Worm (Caenorhabditis elegans) whole organism, L2 larva: Measurements from ENCODE around the gene C23G10.7.
A peak's percentile ranks its signal among the peaks of the same experiment; 100 is the strongest.

Experiments used
- C34F6.9 ChIP-seq: fragments of 150-350 bp; optimal IDR thresholded peaks from 2 replicates; lab custom pipeline; 2014; ENCODE audit warnings: missing biosample characterization, missing genetic modification characterization
- F13H6.1 ChIP-seq: sonication (generic microtip); optimal IDR thresholded peaks from 2 replicates; lab custom pipeline; 2016; ENCODE audit warnings: missing genetic modification characterization, missing compliant biosample characterization
- R02D3.7 ChIP-seq: fragments of 150-350 bp; optimal IDR thresholded peaks from 2 replicates; lab custom pipeline; 2014; ENCODE audit warnings: missing biosample characterization, missing genetic modification characterization
- Y55F3AM.14 ChIP-seq: fragments of 200-800 bp; sonication (Bioruptor generic); optimal IDR thresholded peaks from 2 replicates; lab custom pipeline; 2018; ENCODE audit warnings: mild to moderate bottlenecking, missing genetic modification characterization, missing compliant biosample characterization
- ZK546.5 ChIP-seq: sonication (generic microtip); optimal IDR thresholded peaks from 2 replicates; lab custom pipeline; 2017; ENCODE audit warnings: missing biosample characterization, missing genetic modification characterization
- alr-1 ChIP-seq: fragments of 150-350 bp; optimal IDR thresholded peaks from 2 replicates; lab custom pipeline; 2014; ENCODE audit warnings: missing biosample characterization, missing genetic modification characterization
- aly-2 ChIP-seq: fragments of 150-350 bp; optimal IDR thresholded peaks from 2 replicates; lab custom pipeline; 2014; ENCODE audit warnings: missing biosample characterization, missing genetic modification characterization
- ama-1 ChIP-seq: fragments of 150-350 bp; optimal IDR thresholded peaks from 2 replicates; lab custom pipeline; 2018; ENCODE audit warnings: inconsistent platforms
- blmp-1 ChIP-seq: sonication (generic microtip); optimal IDR thresholded peaks from 2 replicates; lab custom pipeline; 2017; ENCODE audit warnings: missing genetic modification characterization, mild to moderate bottlenecking, missing compliant biosample characterization, antibody characterized with exemption, moderate library complexity; ENCODE audit not compliant: insufficient read depth
- ceh-16 ChIP-seq: fragments of 150-350 bp; optimal IDR thresholded peaks from 2 replicates; lab custom pipeline; 2014; ENCODE audit warnings: missing biosample characterization, missing genetic modification characterization
- ceh-82 ChIP-seq: fragments of 150-350 bp; optimal IDR thresholded peaks from 2 replicates; lab custom pipeline; 2014; ENCODE audit warnings: missing biosample characterization, missing genetic modification characterization
- crh-2 ChIP-seq: sonication (generic microtip); optimal IDR thresholded peaks from 2 replicates; lab custom pipeline; 2017; ENCODE audit warnings: missing biosample characterization, missing genetic modification characterization
- dmd-4 ChIP-seq: sonication (generic microtip); optimal IDR thresholded peaks from 2 replicates; lab custom pipeline; 2017; ENCODE audit warnings: missing biosample characterization, missing genetic modification characterization
- egl-27 ChIP-seq: sonication (generic microtip); optimal IDR thresholded peaks from 3 replicates; lab custom pipeline; 2017; ENCODE audit warnings: missing biosample characterization, missing genetic modification reagents, missing genetic modification characterization
- elt-1 ChIP-seq: fragments of 150-350 bp; optimal IDR thresholded peaks from 2 replicates; lab custom pipeline; 2014; ENCODE audit warnings: missing biosample characterization, missing genetic modification characterization
- elt-3 ChIP-seq: sonication (generic microtip); optimal IDR thresholded peaks from 2 replicates; lab custom pipeline; 2017; ENCODE audit warnings: missing biosample characterization, missing genetic modification characterization
- fos-1 ChIP-seq: fragments of 150-350 bp; optimal IDR thresholded peaks from 2 replicates; lab custom pipeline; 2014; ENCODE audit warnings: missing biosample characterization, missing genetic modification characterization
- gmeb-1 ChIP-seq: fragments of 150-350 bp; optimal IDR thresholded peaks from 2 replicates; lab custom pipeline; 2014; ENCODE audit warnings: missing biosample characterization, missing genetic modification characterization
- lin-11 ChIP-seq: fragments of 150-350 bp; sonication (generic microtip); optimal IDR thresholded peaks from 2 replicates; lab custom pipeline; 2014; ENCODE audit warnings: missing biosample characterization, missing genetic modification characterization, inconsistent platforms, mixed read lengths
- lin-13 ChIP-seq: fragments of 150-350 bp; optimal IDR thresholded peaks from 2 replicates; lab custom pipeline; 2014; ENCODE audit warnings: missing biosample characterization, missing genetic modification reagents, missing genetic modification characterization
- lin-39 ChIP-seq: fragments of 150-350 bp; optimal IDR thresholded peaks from 2 replicates; lab custom pipeline; 2014; ENCODE audit warnings: missing biosample characterization, missing genetic modification reagents, missing genetic modification characterization
- lsy-2 ChIP-seq, 2 experiments: fragments of 150-350 bp in 1 of 2; sonication (generic microtip) in 1 of 2; optimal IDR thresholded peaks; 2 replicates each; lab custom pipeline; 2014 to 2017; ENCODE audit warnings: missing biosample characterization in 2 of 2, missing genetic modification characterization in 2 of 2
- mab-5 ChIP-seq: fragments of 150-350 bp; optimal IDR thresholded peaks from 2 replicates; lab custom pipeline; 2014; ENCODE audit warnings: missing biosample characterization, missing genetic modification characterization
- mbf-1 ChIP-seq: sonication (generic microtip); optimal IDR thresholded peaks from 2 replicates; lab custom pipeline; 2017; ENCODE audit warnings: missing biosample characterization, missing genetic modification characterization
- mdl-1 ChIP-seq, 2 experiments: fragments of 150-350 bp in 1 of 2; sonication (generic microtip) in 1 of 2; optimal IDR thresholded peaks; 2 replicates each; lab custom pipeline; 2017; ENCODE audit warnings: missing biosample characterization in 2 of 2, missing genetic modification characterization in 2 of 2
- nhr-10 ChIP-seq: sonication (generic microtip); optimal IDR thresholded peaks from 2 replicates; lab custom pipeline; 2017; ENCODE audit warnings: missing biosample characterization, missing genetic modification characterization
- nhr-11 ChIP-seq: fragments of 150-350 bp; optimal IDR thresholded peaks from 2 replicates; lab custom pipeline; 2014; ENCODE audit warnings: missing biosample characterization, missing genetic modification characterization
- nhr-12 ChIP-seq: fragments of 150-350 bp; optimal IDR thresholded peaks from 2 replicates; lab custom pipeline; 2014; ENCODE audit warnings: missing biosample characterization, missing genetic modification characterization
- nhr-129 ChIP-seq: fragments of 150-350 bp; optimal IDR thresholded peaks from 2 replicates; lab custom pipeline; 2014; ENCODE audit warnings: missing biosample characterization, missing genetic modification characterization
- nhr-21 ChIP-seq: fragments of 150-350 bp; optimal IDR thresholded peaks from 2 replicates; lab custom pipeline; 2014; ENCODE audit warnings: missing biosample characterization, missing genetic modification characterization
- nhr-23 ChIP-seq: fragments of 150-350 bp; optimal IDR thresholded peaks from 2 replicates; lab custom pipeline; 2014; ENCODE audit warnings: missing biosample characterization, missing genetic modification reagents, missing genetic modification characterization
- nhr-237 ChIP-seq: fragments of 150-350 bp; optimal IDR thresholded peaks from 2 replicates; lab custom pipeline; 2014; ENCODE audit warnings: missing biosample characterization, missing genetic modification characterization
- nhr-25 ChIP-seq: fragments of 150-350 bp; sonication (generic microtip); optimal IDR thresholded peaks from 3 replicates; lab custom pipeline; 2014; ENCODE audit warnings: missing biosample characterization, missing genetic modification characterization
- nhr-6 ChIP-seq: fragments of 150-350 bp; optimal IDR thresholded peaks from 2 replicates; lab custom pipeline; 2014; ENCODE audit warnings: missing biosample characterization, missing genetic modification characterization
- nhr-77 ChIP-seq: fragments of 150-350 bp; optimal IDR thresholded peaks from 2 replicates; lab custom pipeline; 2014; ENCODE audit warnings: missing biosample characterization, missing genetic modification characterization
- peb-1 ChIP-seq: fragments of 150-350 bp; optimal IDR thresholded peaks from 2 replicates; lab custom pipeline; 2014; ENCODE audit warnings: missing biosample characterization, missing genetic modification characterization
- sem-4 ChIP-seq: fragments of 150-350 bp; optimal IDR thresholded peaks from 2 replicates; lab custom pipeline; 2014; ENCODE audit warnings: missing biosample characterization, missing genetic modification reagents, missing genetic modification characterization
- skn-1 ChIP-seq: sonication (generic microtip); optimal IDR thresholded peaks from 2 replicates; lab custom pipeline; 2017; ENCODE audit warnings: missing biosample characterization, missing genetic modification characterization
- sma-3 ChIP-seq: sonication (generic microtip); optimal IDR thresholded peaks from 2 replicates; lab custom pipeline; 2016; ENCODE audit warnings: missing genetic modification reagents, missing genetic modification characterization, missing compliant biosample characterization
- sma-9 ChIP-seq, 2 experiments: fragments of 150-350 bp in 1 of 2; sonication (generic microtip) in 1 of 2; optimal IDR thresholded peaks; 2 replicates each; lab custom pipeline; 2014 to 2016; ENCODE audit warnings: missing genetic modification characterization in 2 of 2, mild to moderate bottlenecking in 1 of 2, missing biosample characterization in 1 of 2, missing compliant biosample characterization in 1 of 2, missing genetic modification reagents in 1 of 2, moderate library complexity in 1 of 2
- snpc-4 ChIP-seq: fragments of 150-350 bp; optimal IDR thresholded peaks from 2 replicates; lab custom pipeline; 2014; ENCODE audit warnings: missing biosample characterization, missing genetic modification characterization
- unc-39 ChIP-seq: fragments of 150-350 bp; optimal IDR thresholded peaks from 2 replicates; lab custom pipeline; 2014; ENCODE audit warnings: missing biosample characterization, missing genetic modification characterization
- unc-55 ChIP-seq: fragments of 150-350 bp; sonication (generic microtip); optimal IDR thresholded peaks from 3 replicates; lab custom pipeline; 2014; ENCODE audit warnings: missing biosample characterization, missing genetic modification reagents, missing genetic modification characterization
- unc-62 ChIP-seq: fragments of 150-350 bp; optimal IDR thresholded peaks from 2 replicates; lab custom pipeline; 2014; ENCODE audit warnings: missing biosample characterization, missing genetic modification reagents, missing genetic modification characterization
- zag-1 ChIP-seq: fragments of 150-350 bp; optimal IDR thresholded peaks from 2 replicates; lab custom pipeline; 2014; ENCODE audit warnings: missing biosample characterization, missing genetic modification characterization
- ztf-1 ChIP-seq: fragments of 200-800 bp; sonication (Bioruptor generic); conservative IDR thresholded peaks from 2 replicates; pipeline ENCODE4 v1.3.6; 2022; ENCODE audit warnings: missing genetic modification characterization, missing compliant biosample characterization
- ztf-11 ChIP-seq: sonication (generic microtip); optimal IDR thresholded peaks from 2 replicates; lab custom pipeline; 2017; ENCODE audit warnings: missing biosample characterization, missing genetic modification characterization
- ztf-4 ChIP-seq: fragments of 150-350 bp; optimal IDR thresholded peaks from 2 replicates; lab custom pipeline; 2014; ENCODE audit warnings: missing biosample characterization, missing genetic modification characterization

C23G10.7 gene

ce11 chrIII:6180294-6180693 is 17.9 kb downstream of the C23G10.7 start:
- TF ChIP-seq ZK546.5 (tag; lab: Kevin White, UChicago) (no peak), sem-4 (tag; lab: Kevin White, UChicago) (no peak), ztf-11 (tag; lab: Kevin White, UChicago) (no peak), ztf-1 (GFP tag; lab: Robert Waterston, UW) (no peak), lin-39 (tag; lab: Kevin White, UChicago) (no peak), nhr-11 (tag; lab: Kevin White, UChicago) (no peak), lin-13 (no peak), aly-2 (tag; lab: Kevin White, UChicago) (no peak), fos-1 (tag; lab: Kevin White, UChicago) (peak; percentile 58), nhr-10 (no peak), unc-39 (tag; lab: Kevin White, UChicago) (no peak), ceh-16 (no peak), ztf-4 (tag; lab: Kevin White, UChicago) (no peak), mbf-1 (tag; lab: Kevin White, UChicago) (no peak), snpc-4 (tag; lab: Kevin White, UChicago) (no peak), elt-1 (no peak), nhr-12 (no peak), R02D3.7 (tag; lab: Kevin White, UChicago) (no peak), unc-55 (GFP tag; lab: Kevin White, UChicago) (no peak), nhr-21 (tag; lab: Kevin White, UChicago) (no peak), blmp-1 (tag; lab: Kevin White, UChicago) (no peak), nhr-237 (tag; lab: Kevin White, UChicago) (no peak), sma-9 (GFP tag; optimal IDR thresholded peaks at IDR 0.05; lab: Kevin White, UChicago) (peak; percentile 66), sma-9 (tag; optimal IDR thresholded peaks at IDR 0.05; lab: Kevin White, UChicago) (no peak), crh-2 (tag; lab: Kevin White, UChicago) (peak; percentile 68), unc-62 (GFP tag; lab: Kevin White, UChicago) (no peak), elt-3 (tag; lab: Kevin White, UChicago) (no peak), nhr-25 (no peak), lin-11 (tag; lab: Kevin White, UChicago) (no peak), mab-5 (tag; lab: Kevin White, UChicago) (no peak), dmd-4 (tag; lab: Kevin White, UChicago) (no peak), skn-1 (peak; percentile 34), zag-1 (no peak), alr-1 (no peak), C34F6.9 (tag; lab: Kevin White, UChicago) (no peak), F13H6.1 (peak; percentile 57), sma-3 (peak; percentile 11), ama-1 (lab: Kevin White, UChicago) (no peak), lsy-2 (tag; optimal IDR thresholded peaks at IDR 0.05; lab: Kevin White, UChicago) (no peak), nhr-77 (tag; lab: Kevin White, UChicago) (no peak), egl-27 (tag; lab: Kevin White, UChicago) (no peak), nhr-129 (tag; lab: Kevin White, UChicago) (peak; percentile 10), gmeb-1 (tag; lab: Kevin White, UChicago) (peak; percentile 36), ceh-82 (tag; lab: Kevin White, UChicago) (no peak), nhr-23 (tag; lab: Kevin White, UChicago) (no peak), nhr-6 (tag; lab: Kevin White, UChicago) (no peak), mdl-1 (tag; optimal IDR thresholded peaks at IDR 0.05; lab: Kevin White, UChicago) (peak in 1 of 2 experiments; percentile 28), Y55F3AM.14 (no peak), peb-1 (tag; lab: Kevin White, UChicago) (no peak)
